Worm (Caenorhabditis elegans): ENCODE data around the gene mdt-10.

mdt-10 gene

DNA sequence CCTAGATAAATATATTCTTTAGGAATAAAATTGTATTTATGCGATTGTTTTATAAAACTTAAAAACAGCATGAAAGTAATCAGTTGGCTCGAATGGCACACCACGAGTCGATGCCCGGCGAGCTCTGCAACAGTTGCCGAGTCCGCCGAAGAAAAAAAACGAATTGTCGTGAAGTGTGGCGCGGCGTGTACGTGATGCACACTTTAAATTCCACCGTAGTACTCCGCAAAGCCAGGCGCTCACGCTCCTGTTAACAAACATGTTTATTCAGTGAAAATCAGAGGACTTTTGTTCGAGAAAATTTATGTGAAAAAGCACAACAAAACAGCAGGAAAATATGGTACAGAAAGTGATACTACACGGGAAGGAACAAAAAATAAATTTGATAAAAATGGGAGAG, 15.8 kb upstream of the mdt-10 start:
- TF ChIP-seq unc-62 (GFP tag; optimal IDR thresholded peaks at IDR 0.05): no peak

DNA sequence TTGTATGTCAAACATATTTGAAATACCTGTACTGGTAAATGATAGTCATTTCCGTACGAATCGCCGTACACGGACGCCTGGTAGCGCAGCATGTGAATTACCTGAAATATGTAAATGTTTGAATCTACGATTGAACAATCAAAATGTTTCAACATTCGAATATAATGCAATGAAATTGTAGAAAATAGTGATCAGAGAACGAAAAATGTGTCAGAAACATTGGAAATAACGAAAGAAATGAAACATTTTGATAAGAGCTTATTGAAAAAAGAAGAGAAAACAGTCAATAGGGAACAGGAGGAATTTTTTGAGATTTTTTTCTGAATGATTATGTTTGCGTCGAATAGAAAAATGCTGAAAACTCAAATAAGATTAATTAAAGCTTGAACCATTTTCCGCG, 15.2 kb upstream of the mdt-10 start, which contains the start of gene ztf-17:
ztf-17 (minus strand) TSS at position 101 of the 400 bp plus-strand sequence.
- no peak for TF ChIP-seq unc-62 (GFP tag; optimal IDR thresholded peaks at IDR 0.05)

DNA sequence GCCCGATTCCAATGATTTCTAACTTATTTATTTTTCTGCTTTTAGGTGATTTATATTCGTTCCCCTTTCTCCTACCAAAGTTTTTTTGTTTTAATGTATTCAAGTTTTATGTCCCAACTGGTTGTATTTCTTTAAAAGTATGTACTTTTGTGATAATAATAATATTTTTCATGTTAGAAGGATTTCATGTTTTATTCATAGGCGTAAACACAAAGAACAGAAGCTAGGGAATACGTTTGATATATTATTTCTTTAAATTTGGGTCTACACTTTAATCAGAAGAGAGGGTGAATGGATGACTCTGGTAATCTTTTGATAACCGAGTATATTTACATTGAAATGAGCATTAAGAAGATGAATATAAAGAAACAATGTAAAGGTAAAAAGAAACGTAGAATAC, 11.2 kb upstream of the mdt-10 start:
- no peak for TF ChIP-seq unc-62 (GFP tag; optimal IDR thresholded peaks at IDR 0.05)

DNA sequence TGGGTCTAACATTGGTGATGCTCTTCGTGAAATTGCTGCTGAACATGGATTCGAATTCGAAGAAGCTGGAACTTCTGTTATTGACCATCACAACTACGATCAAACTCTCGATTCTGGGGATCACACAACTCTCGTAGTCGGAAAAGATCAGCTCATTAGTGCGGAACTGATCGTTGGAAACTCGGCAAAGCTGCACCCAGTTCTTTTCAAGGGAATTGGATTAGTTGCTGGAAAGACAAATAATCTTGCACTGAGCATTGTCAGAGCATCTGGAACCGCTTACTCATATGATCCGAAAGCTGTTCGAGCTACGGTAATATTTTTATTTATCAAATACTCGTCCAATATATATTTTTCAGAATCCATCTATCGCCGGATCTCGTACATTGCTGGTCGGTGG, 10.1 kb upstream of the mdt-10 start:
- TF ChIP-seq unc-62 (GFP tag; optimal IDR thresholded peaks at IDR 0.05): no peak

DNA sequence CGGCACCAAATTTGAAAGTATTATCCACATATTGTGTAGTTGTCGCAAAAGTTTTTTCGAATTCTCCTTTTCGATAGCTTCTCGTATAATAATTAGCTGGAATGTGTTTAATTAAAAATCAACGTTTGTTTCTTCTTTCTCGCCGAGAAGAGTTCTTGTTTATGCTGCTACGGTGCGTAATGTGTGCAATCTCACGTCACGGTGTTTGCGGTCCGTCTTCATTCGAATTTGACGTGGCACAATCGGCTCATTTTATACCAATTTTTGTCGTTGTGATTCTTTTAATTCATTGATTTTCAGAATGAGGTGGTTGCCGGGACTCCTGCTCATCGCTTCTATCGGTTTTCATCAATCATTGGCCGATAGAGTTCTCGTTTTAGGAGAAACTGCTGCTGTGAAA, 9.4 kb upstream of the mdt-10 start, which contains the start of gene ostb-1:
ostb-1 (plus strand) TSS at position 301 of the 400 bp plus-strand sequence.
- TF ChIP-seq unc-62 (GFP tag; optimal IDR thresholded peaks at IDR 0.05): no peak

DNA sequence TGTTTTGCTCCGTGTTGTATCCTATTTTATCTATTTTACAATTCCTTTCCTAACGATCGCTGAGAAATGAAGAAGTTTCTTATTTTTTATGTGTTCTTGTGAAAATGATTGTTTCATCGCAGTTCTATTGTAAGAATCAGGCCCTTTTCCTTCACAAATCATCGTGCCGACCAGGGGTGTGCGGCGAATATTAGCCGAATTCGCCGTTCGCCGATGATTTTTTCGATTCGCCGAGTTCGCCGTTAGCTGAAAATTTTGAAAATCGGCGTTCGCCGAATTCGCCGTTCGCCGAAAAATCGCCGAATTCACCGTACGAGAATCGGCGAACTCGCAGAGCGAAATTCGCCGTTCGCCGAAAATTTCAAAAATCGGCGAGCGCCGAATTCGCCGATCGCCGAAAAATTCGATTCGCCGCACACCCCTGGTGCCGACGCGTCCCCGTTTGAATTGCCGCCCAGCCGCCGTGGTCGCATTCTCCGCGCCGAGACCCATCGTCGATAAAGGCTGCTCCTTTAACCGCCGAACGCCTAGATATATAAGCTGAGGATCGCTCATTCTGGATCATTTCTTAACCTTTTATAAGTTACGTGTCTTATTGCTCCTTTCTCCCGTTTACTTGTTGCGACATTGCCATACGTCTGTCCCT, 8.8 kb upstream of the mdt-10 start:
- TF ChIP-seq unc-62 (GFP tag; optimal IDR thresholded peaks at IDR 0.05): no peak

DNA sequence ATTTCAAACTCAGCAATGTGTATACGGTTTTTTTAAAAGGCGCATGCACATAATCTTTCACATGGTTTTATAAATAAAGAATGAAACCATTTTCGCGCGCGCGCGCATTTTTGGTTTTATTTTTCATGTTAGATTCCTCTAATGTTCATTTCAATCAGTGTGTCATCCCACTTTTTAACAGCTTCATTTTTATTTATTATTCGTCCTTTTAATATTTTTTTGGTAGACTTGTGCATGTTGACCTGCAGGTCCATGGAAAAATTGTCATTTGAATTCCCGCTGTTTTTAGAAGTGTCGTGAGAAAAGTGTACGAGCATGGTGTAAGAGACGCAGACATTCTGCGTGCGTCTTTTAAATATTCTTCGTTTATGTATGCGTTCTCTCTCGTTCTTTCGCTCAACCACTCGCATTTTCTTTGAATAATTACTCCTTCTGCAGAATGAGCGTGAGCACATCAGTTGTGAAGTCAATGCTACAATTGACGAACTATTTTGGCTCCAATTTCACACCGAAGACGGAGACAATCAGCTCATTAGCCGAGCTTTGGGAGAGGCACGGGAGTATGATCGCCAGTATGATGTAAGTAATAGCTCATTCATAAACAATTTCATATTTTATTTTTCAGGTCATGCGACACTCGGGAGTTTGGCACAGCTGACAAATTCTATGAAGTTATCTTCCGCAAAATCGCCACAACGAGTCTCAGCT, 5.5 kb upstream of the mdt-10 start, which contains the start of gene lin-5:
lin-5 (plus strand) TSS at position 354 of the 708 bp plus-strand sequence.
- no peak for TF ChIP-seq unc-62 (GFP tag; optimal IDR thresholded peaks at IDR 0.05)

DNA sequence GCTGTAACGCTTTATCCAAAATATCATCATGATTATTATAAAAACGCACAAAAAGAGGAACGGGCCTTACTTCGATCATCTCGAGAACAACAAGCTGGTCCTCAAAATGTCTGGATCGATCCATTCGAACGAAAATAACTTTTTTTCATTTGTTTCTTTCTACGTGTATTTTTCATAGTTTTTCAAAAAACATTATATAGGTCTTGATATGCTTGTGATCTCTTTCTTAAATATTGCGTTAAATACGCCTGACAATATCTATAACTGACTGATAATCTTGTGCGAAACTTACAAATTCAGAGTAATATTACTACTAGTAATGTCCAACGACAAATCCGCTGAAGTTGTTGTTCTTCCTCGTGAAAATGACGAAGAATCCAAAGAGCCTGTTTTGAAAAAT, 3.3 kb upstream of the mdt-10 start, which contains the start of gene sds-22:
sds-22 (plus strand) TSS at position 301 of the 400 bp plus-strand sequence.
- TF ChIP-seq unc-62 (GFP tag; optimal IDR thresholded peaks at IDR 0.05): no peak

DNA sequence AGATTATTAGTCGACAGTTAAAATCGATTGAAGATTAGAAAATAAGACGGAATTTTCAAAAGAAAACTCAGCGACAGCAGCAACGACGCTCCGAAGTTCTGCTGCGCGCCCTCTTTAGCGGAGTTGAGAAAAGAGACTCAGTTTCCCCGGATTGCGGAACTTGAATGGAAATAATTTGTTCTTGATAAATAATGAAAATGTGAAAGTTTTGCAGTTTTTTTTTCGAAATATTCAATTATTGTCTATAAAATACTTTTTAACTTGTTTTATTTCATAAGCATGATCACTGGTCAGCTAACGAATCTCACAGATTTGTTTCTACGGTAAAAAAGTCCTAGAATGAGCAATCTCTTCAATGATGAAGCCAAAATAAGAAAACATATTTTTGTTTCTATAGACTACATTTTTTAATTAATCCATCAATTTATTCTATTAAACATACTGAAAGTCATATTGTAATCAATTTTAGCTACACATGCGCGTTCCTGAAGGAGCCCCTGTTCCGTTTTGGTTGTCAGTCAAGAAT, 2.7 kb upstream of the mdt-10 start, which contains the start of the genes cec-3 and T09A5.15:
cec-3 (minus strand) TSS at position 116 of the 526 bp plus-strand sequence.
T09A5.15 (plus strand) TSS at position 476 of the 526 bp plus-strand sequence.
- no peak for TF ChIP-seq unc-62 (GFP tag; optimal IDR thresholded peaks at IDR 0.05)

DNA sequence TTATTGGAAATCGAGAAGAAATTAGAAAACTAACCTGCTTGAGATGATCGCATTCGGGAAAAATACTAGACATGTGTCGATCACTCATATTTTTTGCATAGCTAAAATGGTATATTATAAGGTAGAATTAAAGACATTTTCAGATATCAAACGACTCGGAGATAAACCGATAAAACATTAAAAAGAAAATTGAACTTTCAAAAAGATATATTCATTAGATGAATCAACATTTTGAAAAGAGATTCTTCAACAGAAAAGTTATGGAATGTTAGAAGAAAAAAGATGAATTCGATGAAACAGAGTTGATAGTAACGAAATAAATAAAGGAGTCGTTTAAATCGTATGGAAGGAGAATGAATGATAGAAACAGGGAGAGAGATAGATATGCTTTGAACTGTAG, 777 bp upstream of the mdt-10 start, which contains the start of gene mdmh-35:
mdmh-35 (minus strand) TSS at position 101 of the 400 bp plus-strand sequence.
- no peak for TF ChIP-seq unc-62 (GFP tag; optimal IDR thresholded peaks at IDR 0.05)

DNA sequence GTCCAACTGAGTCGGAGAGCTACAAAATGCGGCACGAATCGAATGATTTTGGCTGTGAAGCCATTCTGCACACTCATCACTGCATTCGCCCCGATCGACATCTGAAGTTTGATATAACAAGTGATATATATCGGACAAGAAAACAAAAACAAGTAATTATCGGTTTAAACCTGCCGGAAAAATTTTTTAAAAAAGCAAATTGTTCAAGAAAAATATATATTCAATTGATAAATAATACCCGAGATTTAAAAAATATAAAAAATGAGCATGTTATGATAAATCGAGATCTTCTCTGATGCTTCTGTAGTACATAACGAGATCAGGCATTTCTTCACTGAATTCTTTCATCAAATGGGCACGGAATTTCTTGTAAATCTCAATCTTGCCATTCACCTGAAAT, 1.2 kb downstream of the mdt-10 start, which contains the start of gene T09A5.5:
T09A5.5 (minus strand) TSS at position 101 of the 400 bp plus-strand sequence.
- no peak for TF ChIP-seq unc-62 (GFP tag; optimal IDR thresholded peaks at IDR 0.05)

DNA sequence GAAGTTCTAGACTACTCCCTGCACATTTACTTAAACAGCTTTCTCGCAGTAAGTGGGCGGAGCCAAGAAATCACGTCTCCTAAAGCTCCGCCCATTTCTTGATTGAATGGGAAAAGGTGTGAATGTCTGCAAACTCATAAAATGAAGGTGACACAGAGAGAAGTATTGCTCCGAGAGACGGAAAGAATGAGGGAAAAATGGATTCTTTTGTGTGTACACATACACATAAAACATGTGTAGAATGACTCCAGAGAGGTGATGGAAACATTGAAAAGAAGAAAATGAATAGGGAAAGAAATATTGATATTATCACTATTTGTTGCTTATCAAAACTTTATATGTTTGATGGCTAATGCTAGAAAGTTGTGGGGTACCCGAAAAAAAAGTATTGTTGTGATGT, 3.4 kb downstream of the mdt-10 start:
- TF ChIP-seq unc-62 (GFP tag; optimal IDR thresholded peaks at IDR 0.05): no peak

DNA sequence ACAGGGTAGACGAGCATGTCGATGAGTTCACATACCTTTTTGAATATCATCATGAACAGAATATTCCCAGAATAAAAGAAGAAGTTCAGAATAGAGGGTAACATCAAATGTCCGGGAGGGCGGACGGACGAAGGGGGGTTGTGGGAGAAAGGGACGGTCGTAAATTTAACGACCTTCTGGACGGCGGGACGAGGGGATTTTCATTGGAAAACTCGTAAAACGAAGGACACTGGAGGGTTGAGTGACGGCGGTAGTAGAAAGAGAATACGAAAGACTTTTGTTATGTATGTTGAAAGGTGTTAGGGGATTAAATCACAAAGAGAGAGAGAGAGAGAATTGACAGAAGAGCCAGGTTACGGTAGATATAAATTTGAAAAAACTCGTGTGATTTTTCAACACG, 4.3 kb downstream of the mdt-10 start:
- TF ChIP-seq unc-62 (GFP tag; optimal IDR thresholded peaks at IDR 0.05): no peak

DNA sequence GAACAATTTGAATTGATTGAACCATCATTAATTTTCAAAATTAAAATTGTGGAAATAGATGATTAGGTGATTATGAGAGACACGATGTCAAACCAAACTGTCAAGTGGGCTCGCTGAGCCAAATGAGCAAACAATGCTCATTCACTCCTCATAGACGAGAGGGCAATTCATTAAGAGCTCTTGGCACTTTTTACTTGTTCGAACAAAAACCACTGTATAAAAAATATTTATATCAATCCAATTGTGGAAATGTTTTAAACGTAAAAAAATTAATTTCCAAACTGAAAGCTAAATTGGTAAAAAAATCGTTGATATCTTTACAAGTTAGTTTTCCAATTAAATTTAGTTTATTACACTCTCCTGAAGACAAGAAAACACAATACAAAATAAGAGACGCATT, 5.1 kb downstream of the mdt-10 start, which contains the start of gene acr-7:
acr-7 (minus strand) TSS at position 101 of the 400 bp plus-strand sequence.
- no peak for TF ChIP-seq unc-62 (GFP tag; optimal IDR thresholded peaks at IDR 0.05)

DNA sequence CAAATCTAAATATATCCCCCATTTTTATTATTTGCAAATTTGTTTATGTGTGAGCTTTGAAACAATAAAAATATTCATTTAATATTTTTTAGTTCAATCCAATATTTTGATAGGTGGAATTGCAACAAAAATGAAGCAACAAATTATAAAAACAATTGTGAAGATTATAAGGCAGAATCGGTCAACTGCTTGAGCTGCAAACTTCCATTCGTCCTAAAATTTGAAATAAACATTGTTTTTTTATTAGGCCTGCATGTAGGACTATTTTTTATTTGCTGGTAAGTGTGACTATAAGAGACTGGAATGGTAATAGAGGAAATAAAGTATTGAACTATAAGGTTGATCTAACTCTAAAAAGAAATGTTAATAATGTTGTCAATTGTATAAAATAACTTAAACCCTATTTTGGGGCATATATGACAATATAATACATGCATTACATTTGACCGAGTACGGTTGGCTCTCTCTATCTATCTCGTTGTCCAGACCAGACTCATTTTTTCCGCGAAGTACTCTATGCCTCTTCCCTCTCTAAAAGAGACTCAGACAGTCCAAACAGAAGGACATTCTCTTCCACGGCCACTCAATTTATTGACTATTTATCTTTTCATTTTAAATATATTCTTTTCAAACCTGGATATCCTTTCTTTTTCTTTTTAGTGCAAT, 9.1 kb downstream of the mdt-10 start, which contains the start of gene T09A5.4:
T09A5.4 (plus strand) TSS at position 616 of the 666 bp plus-strand sequence.
- TF ChIP-seq unc-62 (GFP tag; optimal IDR thresholded peaks at IDR 0.05): no peak

DNA sequence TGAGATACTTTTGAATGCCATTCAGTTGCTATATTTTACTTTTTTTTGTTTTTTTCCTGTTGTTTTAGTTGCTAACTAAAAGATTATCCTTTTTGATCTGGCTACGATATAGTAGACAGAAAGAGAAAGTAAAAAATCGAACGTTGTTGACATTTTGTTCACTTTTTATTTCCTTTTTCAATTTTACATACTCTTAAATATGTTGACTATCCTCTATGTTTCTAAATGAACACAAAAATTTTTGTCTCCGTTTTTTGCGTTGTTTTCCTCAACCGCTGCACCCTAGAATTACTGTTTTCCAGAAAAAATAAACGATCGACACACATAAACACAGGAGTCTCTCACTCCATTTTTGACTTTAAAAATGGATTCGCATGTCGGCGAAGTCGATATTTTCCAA, 12.8 kb downstream of the mdt-10 start, which contains the start of gene klp-3:
klp-3 (plus strand) TSS at position 301 of the 400 bp plus-strand sequence.
- TF ChIP-seq unc-62 (GFP tag; optimal IDR thresholded peaks at IDR 0.05): no peak

Data from whole organism, dauer.